Worm (Caenorhabditis elegans) whole organism, L4/young adult: ENCODE results near the gene ogdh-2.

Source experiments
- W03F9.2 ChIP-seq: fragments of 150-350 bp; optimal IDR thresholded peaks from 2 replicates; lab custom pipeline; 2014; ENCODE audit warnings: missing biosample characterization, missing genetic modification characterization
- dao-5 ChIP-seq: sonication (generic microtip); optimal IDR thresholded peaks from 2 replicates; lab custom pipeline; 2016; ENCODE audit warnings: missing genotype, missing genetic modification characterization, moderate library complexity, missing compliant biosample characterization
- him-1 ChIP-seq: sonication (generic microtip); optimal IDR thresholded peaks from 2 replicates; lab custom pipeline; 2016; ENCODE audit warnings: missing genotype, missing genetic modification reagents, missing genetic modification characterization, missing compliant biosample characterization

- TF ChIP-seq him-1 (tag; lab: Kevin White, UChicago) (no peak), dao-5 (no peak), W03F9.2 (tag; lab: Kevin White, UChicago) (no peak)
Observed at ce11 chrV:12152857-12153256, 41.5 kb upstream of the ogdh-2 start, which contains the start of gene C27A7.8.
